Worm (Caenorhabditis elegans) whole organism, mixed stage, embryonic: ENCODE results near the gene F11D11.4.

ENCODE experiments used
- M03D4.4 ChIP-seq: sonication (generic microtip); optimal IDR thresholded peaks from 2 replicates; lab custom pipeline; 2017; ENCODE audit warnings: mild to moderate bottlenecking, missing genetic modification characterization, missing compliant biosample characterization
- bed-3 ChIP-seq: fragments of 200-800 bp; sonication (Bioruptor generic); optimal IDR thresholded peaks from 3 replicates; lab custom pipeline; 2018; ENCODE audit warnings: mild to moderate bottlenecking, missing genetic modification characterization, moderate library complexity, missing compliant biosample characterization
- blmp-1 ChIP-seq: fragments of 150-350 bp; optimal IDR thresholded peaks from 2 replicates; lab custom pipeline; 2014; ENCODE audit warnings: missing biosample characterization, missing genetic modification characterization
- ceh-39 ChIP-seq: fragments of 150-350 bp; optimal IDR thresholded peaks from 2 replicates; lab custom pipeline; 2014; ENCODE audit warnings: missing biosample characterization, missing genetic modification characterization
- ceh-43 ChIP-seq: fragments of 200-800 bp; sonication (Bioruptor generic); optimal IDR thresholded peaks from 2 replicates; lab custom pipeline; 2018; ENCODE audit warnings: mild to moderate bottlenecking, missing genetic modification characterization, moderate library complexity, missing compliant biosample characterization
- ceh-83 ChIP-seq: fragments of 200-800 bp; sonication (Bioruptor generic); optimal IDR thresholded peaks from 2 replicates; lab custom pipeline; 2018; ENCODE audit warnings: mild to moderate bottlenecking, missing genetic modification characterization, missing compliant biosample characterization
- ces-1 ChIP-seq: fragments of 150-350 bp; optimal IDR thresholded peaks from 2 replicates; lab custom pipeline; 2014; ENCODE audit warnings: missing biosample characterization, missing genetic modification reagents, missing genetic modification characterization
- cnd-1 ChIP-seq: fragments of 200-800 bp; sonication (Bioruptor generic); optimal IDR thresholded peaks from 2 replicates; lab custom pipeline; 2018; ENCODE audit warnings: mild to moderate bottlenecking, missing genetic modification characterization, missing compliant biosample characterization
- elt-1 ChIP-seq: sonication (generic microtip); optimal IDR thresholded peaks from 2 replicates; lab custom pipeline; 2017; ENCODE audit warnings: missing genetic modification characterization, mild to moderate bottlenecking, missing compliant biosample characterization, antibody characterized with exemption, moderate library complexity, borderline replicate concordance; ENCODE audit not compliant: insufficient read depth
- elt-3 ChIP-seq: fragments of 150-350 bp; optimal IDR thresholded peaks from 2 replicates; lab custom pipeline; 2014; ENCODE audit warnings: missing biosample characterization, missing genetic modification characterization
- flh-1 ChIP-seq: fragments of 200-800 bp; sonication (Bioruptor generic); optimal IDR thresholded peaks from 2 replicates; lab custom pipeline; 2018; ENCODE audit warnings: mild to moderate bottlenecking, missing genetic modification characterization, moderate library complexity, missing compliant biosample characterization
- ham-2 ChIP-seq: fragments of 200-800 bp; sonication (Bioruptor generic); optimal IDR thresholded peaks from 2 replicates; lab custom pipeline; 2018; ENCODE audit warnings: mild to moderate bottlenecking, missing genetic modification characterization, missing compliant biosample characterization
- hlh-1 ChIP-seq: fragments of 150-350 bp; optimal IDR thresholded peaks from 2 replicates; lab custom pipeline; 2014; ENCODE audit warnings: missing biosample characterization, missing genetic modification reagents, missing genetic modification characterization
- lin-13 ChIP-seq: fragments of 150-350 bp; optimal IDR thresholded peaks from 2 replicates; lab custom pipeline; 2014; ENCODE audit warnings: missing biosample characterization, missing genetic modification characterization
- lin-32 ChIP-seq: fragments of 200-800 bp; sonication (Bioruptor generic); optimal IDR thresholded peaks from 2 replicates; lab custom pipeline; 2018; ENCODE audit warnings: mild to moderate bottlenecking, missing genetic modification characterization, missing compliant biosample characterization
- lsy-2 ChIP-seq: fragments of 150-350 bp; optimal IDR thresholded peaks from 2 replicates; lab custom pipeline; 2014; ENCODE audit warnings: missing biosample characterization, missing genetic modification characterization
- mab-5 ChIP-seq: fragments of 150-350 bp; optimal IDR thresholded peaks from 2 replicates; lab custom pipeline; 2014; ENCODE audit warnings: missing biosample characterization, missing genetic modification characterization
- mep-1 ChIP-seq: fragments of 150-350 bp; optimal IDR thresholded peaks from 2 replicates; lab custom pipeline; 2017; ENCODE audit warnings: missing biosample characterization, missing genetic modification reagents, missing genetic modification characterization, inconsistent platforms
- mls-2 ChIP-seq: sonication (generic microtip); optimal IDR thresholded peaks from 2 replicates; lab custom pipeline; 2016; ENCODE audit warnings: mild to moderate bottlenecking, missing genetic modification characterization, moderate library complexity, missing compliant biosample characterization
- nhr-12 ChIP-seq: fragments of 150-350 bp; optimal IDR thresholded peaks from 2 replicates; lab custom pipeline; 2014; ENCODE audit warnings: missing biosample characterization, missing genetic modification characterization
- nhr-2 ChIP-seq: fragments of 150-350 bp; optimal IDR thresholded peaks from 2 replicates; lab custom pipeline; 2014; ENCODE audit warnings: missing biosample characterization, missing genetic modification characterization
- nhr-237 ChIP-seq: fragments of 150-350 bp; optimal IDR thresholded peaks from 2 replicates; lab custom pipeline; 2014; ENCODE audit warnings: missing biosample characterization, missing genetic modification characterization
- nhr-28 ChIP-seq: fragments of 150-350 bp; optimal IDR thresholded peaks from 2 replicates; lab custom pipeline; 2014; ENCODE audit warnings: missing biosample characterization, missing genetic modification characterization
- nhr-76 ChIP-seq: sonication (generic microtip); optimal IDR thresholded peaks from 2 replicates; lab custom pipeline; 2017; ENCODE audit warnings: missing biosample characterization, missing genetic modification characterization
- pha-4 ChIP-seq: fragments of 150-350 bp; optimal IDR thresholded peaks from 2 replicates; lab custom pipeline; 2018; ENCODE audit warnings: missing biosample characterization, missing genetic modification reagents, missing genetic modification characterization
- sem-2 ChIP-seq: fragments of 200-800 bp; sonication (Bioruptor generic); optimal IDR thresholded peaks from 2 replicates; lab custom pipeline; 2018; ENCODE audit warnings: mild to moderate bottlenecking, missing genetic modification characterization, missing compliant biosample characterization
- snpc-4 ChIP-seq: fragments of 150-350 bp; optimal IDR thresholded peaks from 2 replicates; lab custom pipeline; 2014; ENCODE audit warnings: missing biosample characterization, missing genetic modification characterization
- sptf-1 ChIP-seq: sonication (generic microtip); optimal IDR thresholded peaks from 2 replicates; lab custom pipeline; 2017; ENCODE audit warnings: mild to moderate bottlenecking, missing genetic modification characterization, moderate library complexity, missing compliant biosample characterization
- tbx-8 ChIP-seq: fragments of 200-800 bp; sonication (Bioruptor generic); optimal IDR thresholded peaks from 2 replicates; lab custom pipeline; 2018; ENCODE audit warnings: mild to moderate bottlenecking, missing genetic modification characterization, moderate library complexity, missing compliant biosample characterization
- unc-120 ChIP-seq: sonication (generic microtip); optimal IDR thresholded peaks from 2 replicates; lab custom pipeline; 2017; ENCODE audit warnings: missing genetic modification characterization, missing compliant biosample characterization; ENCODE audit not compliant: poor library complexity, severe bottlenecking
- unc-39 ChIP-seq: fragments of 150-350 bp; optimal IDR thresholded peaks from 2 replicates; lab custom pipeline; 2014; ENCODE audit warnings: missing biosample characterization, missing genetic modification characterization
- unc-62 ChIP-seq: fragments of 150-350 bp; optimal IDR thresholded peaks from 2 replicates; lab custom pipeline; 2014; ENCODE audit warnings: missing biosample characterization, missing genetic modification reagents, missing genetic modification characterization
- zip-8 ChIP-seq: fragments of 150-350 bp; optimal IDR thresholded peaks from 2 replicates; lab custom pipeline; 2014; ENCODE audit warnings: missing biosample characterization, missing genetic modification characterization
- ztf-11 ChIP-seq: fragments of 150-350 bp; optimal IDR thresholded peaks from 2 replicates; lab custom pipeline; 2014; ENCODE audit warnings: missing biosample characterization, missing genetic modification characterization

F11D11.4 gene

DNA sequence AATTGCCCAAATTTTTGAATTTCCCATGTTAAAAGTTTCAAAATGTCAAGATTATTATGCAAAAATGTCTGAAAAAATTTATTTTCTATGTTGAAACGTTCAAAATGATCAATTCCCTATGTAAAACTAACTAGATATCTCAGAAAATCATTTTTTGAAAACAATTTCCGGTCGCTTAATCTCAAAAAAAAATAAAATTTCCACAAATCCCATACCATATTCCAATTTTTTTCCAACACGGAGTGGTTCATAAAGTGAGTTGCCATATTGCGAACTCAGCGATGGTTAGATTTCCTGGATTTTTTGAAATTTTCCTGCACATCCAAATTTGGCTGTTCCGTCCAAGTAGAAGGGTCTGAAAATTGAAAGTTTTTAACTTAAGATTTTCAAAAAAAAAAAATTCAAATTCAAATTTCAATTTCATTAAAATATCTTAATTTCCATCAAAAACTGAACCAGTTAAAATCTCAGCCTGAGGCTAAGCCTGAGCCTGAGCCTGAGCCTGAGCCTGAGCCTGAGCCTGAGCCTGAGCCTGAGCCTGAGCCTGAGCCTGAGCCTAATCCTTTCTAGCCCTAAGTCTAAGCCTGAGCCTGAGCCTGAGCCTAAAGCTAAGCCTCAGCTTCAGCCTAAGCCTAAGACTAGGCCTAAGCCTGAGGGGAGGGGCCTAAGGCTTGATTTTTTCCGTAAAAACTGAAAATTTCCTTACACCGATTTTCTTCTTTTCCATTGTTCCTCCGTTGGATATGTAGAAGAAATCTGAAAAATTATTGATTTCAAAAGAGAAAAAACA is 38.5 kb upstream of the F11D11.4 start:
- TF ChIP-seq ham-2 (GFP tag; lab: Kevin White, UChicago) (no peak), tbx-8 (no peak), unc-39 (tag; lab: Kevin White, UChicago) (no peak), nhr-237 (no peak), bed-3 (no peak), hlh-1 (tag; lab: Kevin White, UChicago) (no peak), nhr-12 (tag; lab: Kevin White, UChicago) (no peak)

DNA sequence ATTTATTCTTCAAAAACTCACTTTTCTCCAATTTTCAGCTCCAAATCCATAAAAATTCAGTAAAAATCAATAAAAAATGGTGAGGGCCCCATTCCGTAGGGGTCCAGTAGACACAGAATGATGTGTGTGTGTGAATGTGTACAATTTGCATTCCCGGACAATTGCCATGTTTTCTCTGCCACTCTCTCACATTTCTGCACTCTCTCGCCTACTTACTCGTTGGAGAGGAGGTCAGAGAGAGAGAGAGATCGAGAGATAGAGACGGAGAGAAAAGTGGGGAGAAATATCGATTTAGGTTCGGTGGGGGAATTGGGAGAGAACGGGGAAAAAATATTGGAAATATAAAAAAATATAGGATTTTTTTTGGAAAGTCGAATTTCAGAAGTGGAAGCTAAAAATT is 37.6 kb upstream of the F11D11.4 start:
- TF ChIP-seq lin-32 (GFP tag; lab: Kevin White, UChicago), result peak; percentile 3
- TF ChIP-seq nhr-237, result peak; percentile 93
- peak; percentile 99 for TF ChIP-seq ceh-39
- TF ChIP-seq unc-62 (GFP tag; lab: Kevin White, UChicago), result peak; percentile 83
- TF ChIP-seq nhr-2 (tag; lab: Kevin White, UChicago), result peak; percentile 83
- TF ChIP-seq blmp-1, result no peak
- TF ChIP-seq bed-3, result no peak
- TF ChIP-seq sptf-1, result no peak
- peak; percentile 80 for TF ChIP-seq mep-1 (tag; lab: Kevin White, UChicago)
- TF ChIP-seq mls-2, result peak; percentile 24
- TF ChIP-seq ceh-43 (GFP tag; lab: Kevin White, UChicago), result no peak
- no peak for TF ChIP-seq sem-2
- TF ChIP-seq flh-1 (GFP tag; lab: Kevin White, UChicago), result no peak
- TF ChIP-seq snpc-4 (tag; lab: Kevin White, UChicago), result no peak
- TF ChIP-seq elt-1 (tag; lab: Kevin White, UChicago), result no peak
- TF ChIP-seq lin-13 (tag; lab: Kevin White, UChicago), result peak; percentile 86
- TF ChIP-seq ztf-11 (tag; lab: Kevin White, UChicago), result peak; percentile 22
- TF ChIP-seq pha-4, result peak; percentile 97
- TF ChIP-seq hlh-1 (tag; lab: Kevin White, UChicago), result peak; percentile 92
- TF ChIP-seq M03D4.4 (tag; lab: Kevin White, UChicago), result no peak
- TF ChIP-seq lsy-2 (tag; lab: Kevin White, UChicago), result peak; percentile 89
- TF ChIP-seq nhr-12 (tag; lab: Kevin White, UChicago), result no peak
- peak; percentile 50 for TF ChIP-seq cnd-1 (tag; lab: Kevin White, UChicago)
- TF ChIP-seq ham-2 (GFP tag; lab: Kevin White, UChicago), result no peak
- TF ChIP-seq nhr-28 (tag; lab: Kevin White, UChicago), result no peak
- TF ChIP-seq zip-8 (tag; lab: Kevin White, UChicago), result no peak
- peak; percentile 13 for TF ChIP-seq elt-3
- TF ChIP-seq ces-1, result peak; percentile 96
- peak; percentile 86 for TF ChIP-seq mab-5 (tag; lab: Kevin White, UChicago)
- peak; percentile 52 for TF ChIP-seq unc-120 (tag; lab: Kevin White, UChicago)

DNA sequence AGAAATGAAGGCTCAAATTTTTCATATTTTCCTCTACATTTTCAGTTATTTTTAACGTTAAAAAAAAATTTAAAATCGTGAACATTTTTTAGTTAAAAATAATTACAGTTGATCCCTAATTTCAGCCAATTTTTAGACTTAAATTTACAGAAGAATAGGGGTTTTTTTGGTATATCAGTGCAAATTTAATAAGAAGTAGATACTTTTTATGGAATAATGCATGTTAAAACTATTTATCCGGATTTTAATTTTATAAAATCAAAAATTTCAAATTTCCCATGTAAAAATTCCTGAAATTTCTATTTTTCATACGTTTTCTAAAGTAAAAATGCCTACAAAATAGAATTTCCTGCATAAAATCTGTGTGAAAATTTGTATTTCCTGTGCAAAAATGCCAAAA is 37.1 kb upstream of the F11D11.4 start:
- no peak for TF ChIP-seq elt-3
- TF ChIP-seq nhr-28 (tag; lab: Kevin White, UChicago), result no peak
- no peak for TF ChIP-seq lin-13 (tag; lab: Kevin White, UChicago)
- TF ChIP-seq unc-120 (tag; lab: Kevin White, UChicago), result no peak
- no peak for TF ChIP-seq lsy-2 (tag; lab: Kevin White, UChicago)
- no peak for TF ChIP-seq ceh-83 (GFP tag; lab: Kevin White, UChicago)
- no peak for TF ChIP-seq tbx-8
- no peak for TF ChIP-seq ham-2 (GFP tag; lab: Kevin White, UChicago)
- TF ChIP-seq, all 35 proteins: peak for 0

DNA sequence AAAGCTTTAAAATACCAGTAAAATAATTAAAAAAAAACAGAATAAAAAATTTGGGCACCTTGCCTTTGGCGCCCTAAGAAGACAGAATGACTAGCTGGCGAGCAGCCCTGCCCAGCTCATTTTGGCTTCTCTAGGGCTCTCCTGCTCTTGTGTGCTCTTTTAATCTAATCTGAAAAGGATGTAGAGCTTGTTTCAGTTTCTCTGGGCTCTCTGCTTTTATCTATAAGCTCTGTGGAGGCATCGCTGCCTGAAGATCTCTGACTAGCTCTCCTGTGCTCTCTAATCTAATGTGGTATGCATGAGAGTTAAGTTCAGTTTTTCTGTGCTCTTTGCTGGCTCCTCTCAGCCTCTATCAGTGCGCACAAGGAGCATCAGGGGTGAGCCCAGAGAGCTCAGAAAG is 35.3 kb upstream of the F11D11.4 start:
- no peak for TF ChIP-seq snpc-4 (tag; lab: Kevin White, UChicago)
- TF ChIP-seq lsy-2 (tag; lab: Kevin White, UChicago), result no peak
- TF ChIP-seq ces-1, result peak; percentile 68
- no peak for TF ChIP-seq nhr-76 (tag; lab: Kevin White, UChicago)
- no peak for TF ChIP-seq mep-1 (tag; lab: Kevin White, UChicago)
- TF ChIP-seq, all 35 proteins: peak for 1
